Fruit fly (Drosophila melanogaster) whole organism, prepupa: ENCODE results near the gene Eig71Ek.

Experiments
- Blimp-1 ChIP-seq: fragments of 200-800 bp; sonication (Bioruptor generic); optimal IDR thresholded peaks from 3 replicates; lab custom pipeline; 2017; ENCODE audit warnings: missing biosample characterization, missing genetic modification characterization, mild to moderate bottlenecking, moderate library complexity, missing genetic modification reagents
- CG10669 ChIP-seq: fragments of 200-800 bp; sonication (Bioruptor generic); optimal IDR thresholded peaks from 3 replicates; lab custom pipeline; 2018; ENCODE audit warnings: missing biosample characterization, mild to moderate bottlenecking, missing genetic modification characterization, moderate library complexity
- CG11762 ChIP-seq: fragments of 200-800 bp; sonication (Bioruptor generic); optimal IDR thresholded peaks from 3 replicates; lab custom pipeline; 2016; ENCODE audit warnings: missing biosample characterization, missing genetic modification characterization; ENCODE audit not compliant: insufficient read depth
- CG15336 ChIP-seq: fragments of 200-800 bp; sonication (Bioruptor generic); IDR thresholded peaks from 2 replicates; pipeline ENCODE4 v1.3.6; 2022; ENCODE audit warnings: missing biosample characterization, missing genetic modification characterization
- CG16779 ChIP-seq: fragments of 200-800 bp; sonication (Bioruptor generic); optimal IDR thresholded peaks from 3 replicates; lab custom pipeline; 2017; ENCODE audit warnings: missing biosample characterization, mild to moderate bottlenecking, missing genetic modification characterization
- CG3032 ChIP-seq: fragments of 200-800 bp; optimal IDR thresholded peaks from 2 replicates; lab custom pipeline; 2019; ENCODE audit warnings: missing biosample characterization, mild to moderate bottlenecking, missing genetic modification characterization, moderate library complexity
- CG31627 ChIP-seq: fragments of 200-800 bp; sonication (Bioruptor generic); optimal IDR thresholded peaks from 3 replicates; lab custom pipeline; 2016; ENCODE audit warnings: missing biosample characterization, missing genetic modification characterization
- CG34406 ChIP-seq: fragments of 200-800 bp; sonication (Bioruptor generic); optimal IDR thresholded peaks from 3 replicates; lab custom pipeline; 2016; ENCODE audit warnings: missing biosample characterization, missing genetic modification characterization
- CG3919 ChIP-seq: fragments of 200-800 bp; sonication (Bioruptor generic); optimal IDR thresholded peaks from 3 replicates; lab custom pipeline; 2016; ENCODE audit warnings: missing biosample characterization, missing genetic modification characterization
- CG4318 ChIP-seq: fragments of 200-800 bp; sonication (Bioruptor generic); optimal IDR thresholded peaks from 3 replicates; lab custom pipeline; 2017; ENCODE audit warnings: missing biosample characterization, mild to moderate bottlenecking, missing genetic modification characterization
- CG6276 ChIP-seq: fragments of 200-800 bp; sonication (Bioruptor generic); optimal IDR thresholded peaks from 2 replicates; lab custom pipeline; 2017; ENCODE audit warnings: missing biosample characterization, mild to moderate bottlenecking, missing genetic modification characterization
- CG6792 ChIP-seq: fragments of 200-800 bp; sonication (Bioruptor generic); optimal IDR thresholded peaks from 3 replicates; lab custom pipeline; 2016; ENCODE audit warnings: missing biosample characterization, missing genetic modification characterization
- CG6854 ChIP-seq: fragments of 200-800 bp; sonication (Bioruptor generic); optimal IDR thresholded peaks from 2 replicates; lab custom pipeline; 2017; ENCODE audit warnings: missing biosample characterization, mild to moderate bottlenecking, missing genetic modification characterization
- CG7368 ChIP-seq: fragments of 200-800 bp; sonication (Bioruptor generic); optimal IDR thresholded peaks from 3 replicates; lab custom pipeline; 2016; ENCODE audit warnings: missing biosample characterization, missing genetic modification characterization
- CG8119 ChIP-seq: fragments of 200-800 bp; sonication (Bioruptor generic); IDR thresholded peaks from 3 replicates; pipeline ENCODE4 v1.3.6; 2022; ENCODE audit warnings: missing biosample characterization, missing genetic modification characterization
- CG8319 ChIP-seq: fragments of 200-800 bp; sonication (Bioruptor generic); optimal IDR thresholded peaks from 3 replicates; lab custom pipeline; 2016; ENCODE audit warnings: missing biosample characterization, missing genetic modification characterization
- CG8632 ChIP-seq: fragments of 200-800 bp; sonication (Bioruptor generic); optimal IDR thresholded peaks from 3 replicates; lab custom pipeline; 2016; ENCODE audit warnings: missing biosample characterization, missing genetic modification characterization
- CG9139 ChIP-seq: fragments of 200-800 bp; sonication (Bioruptor generic); optimal IDR thresholded peaks from 3 replicates; lab custom pipeline; 2017; ENCODE audit warnings: missing biosample characterization, mild to moderate bottlenecking, missing genetic modification characterization
- Eip75B ChIP-seq: fragments of 200-800 bp; sonication (Bioruptor generic); optimal IDR thresholded peaks from 3 replicates; lab custom pipeline; 2016; ENCODE audit warnings: missing biosample characterization, missing genetic modification characterization
- Eip78C ChIP-seq: fragments of 200-800 bp; sonication (Bioruptor generic); peaks from one replicate; lab custom pipeline; 2016; ENCODE audit warnings: missing biosample characterization, missing genetic modification characterization
- Eip93F ChIP-seq: fragments of 200-800 bp; sonication (Bioruptor generic); optimal IDR thresholded peaks from 2 replicates; lab custom pipeline; 2016; ENCODE audit warnings: missing biosample characterization, mild to moderate bottlenecking, missing genetic modification characterization
- Ets21C ChIP-seq: fragments of 200-800 bp; sonication (Bioruptor generic); optimal IDR thresholded peaks from 3 replicates; lab custom pipeline; 2016; ENCODE audit warnings: missing biosample characterization, missing genetic modification characterization
- Gug ChIP-seq: fragments of 200-800 bp; sonication (Bioruptor generic); IDR thresholded peaks from 2 replicates; pipeline ENCODE4 v1.3.6; 2022; ENCODE audit warnings: missing biosample characterization, missing genetic modification characterization
- Hr38 ChIP-seq: sonication (Bioruptor generic); optimal IDR thresholded peaks from 2 replicates; lab custom pipeline; 2016; ENCODE audit warnings: missing biosample characterization, missing genetic modification characterization
- Hr4 ChIP-seq: fragments of 200-800 bp; sonication (Bioruptor generic); optimal IDR thresholded peaks from 3 replicates; lab custom pipeline; 2016; ENCODE audit warnings: missing biosample characterization, missing genetic modification characterization
- Lpt ChIP-seq: fragments of 200-800 bp; sonication (Bioruptor generic); optimal IDR thresholded peaks from 3 replicates; lab custom pipeline; 2016; ENCODE audit warnings: missing biosample characterization, missing genetic modification characterization
- Sox102F ChIP-seq: fragments of 200-800 bp; sonication (Bioruptor generic); optimal IDR thresholded peaks from 2 replicates; lab custom pipeline; 2016; ENCODE audit warnings: missing biosample characterization, mild to moderate bottlenecking, missing genetic modification characterization
- Sox14 ChIP-seq: fragments of 200-800 bp; sonication (Bioruptor generic); optimal IDR thresholded peaks from 3 replicates; lab custom pipeline; 2016; ENCODE audit warnings: missing biosample characterization, missing genetic modification characterization
- Sox15 ChIP-seq: fragments of 200-800 bp; sonication (Bioruptor generic); optimal IDR thresholded peaks from 3 replicates; lab custom pipeline; 2016; ENCODE audit warnings: missing biosample characterization, missing genetic modification characterization
- achi ChIP-seq: fragments of 200-800 bp; sonication (Bioruptor generic); optimal IDR thresholded peaks from 3 replicates; lab custom pipeline; 2016; ENCODE audit warnings: missing biosample characterization, missing genetic modification characterization
- dac ChIP-seq: fragments of 200-800 bp; sonication (Bioruptor generic); optimal IDR thresholded peaks from 2 replicates; lab custom pipeline; 2017; ENCODE audit warnings: missing biosample characterization, mild to moderate bottlenecking, missing genetic modification characterization
- eg ChIP-seq: fragments of 200-800 bp; sonication (Bioruptor generic); IDR thresholded peaks from 3 replicates; pipeline ENCODE4 v1.3.6; 2022; ENCODE audit warnings: missing biosample characterization, missing genetic modification characterization
- esn ChIP-seq: fragments of 200-800 bp; sonication (Bioruptor generic); optimal IDR thresholded peaks from 2 replicates; lab custom pipeline; 2016; ENCODE audit warnings: missing biosample characterization, mild to moderate bottlenecking, missing genetic modification characterization, moderate library complexity
- fd59A ChIP-seq: fragments of 200-800 bp; sonication (Bioruptor generic); optimal IDR thresholded peaks from 2 replicates; lab custom pipeline; 2017; ENCODE audit warnings: missing biosample characterization, mild to moderate bottlenecking, missing genetic modification characterization, missing genetic modification reagents
- fd85E ChIP-seq: fragments of 200-800 bp; sonication (Bioruptor generic); optimal IDR thresholded peaks from 3 replicates; lab custom pipeline; 2016; ENCODE audit warnings: missing biosample characterization, missing genetic modification characterization
- fkh ChIP-seq: fragments of 200-800 bp; sonication (Bioruptor generic); optimal IDR thresholded peaks from 3 replicates; lab custom pipeline; 2017; ENCODE audit warnings: missing biosample characterization, mild to moderate bottlenecking, missing genetic modification characterization, moderate library complexity
- salr ChIP-seq, 2 experiments: fragments of 200-800 bp; sonication (Bioruptor generic); optimal IDR thresholded peaks; 3 replicates each; lab custom pipeline; 2016 to 2018; ENCODE audit warnings: missing biosample characterization in 2 of 2, missing genetic modification characterization in 2 of 2, mild to moderate bottlenecking in 1 of 2
- ss ChIP-seq, 2 experiments: fragments of 200-800 bp; sonication (Bioruptor generic); optimal IDR thresholded peaks; 2 replicates in 1 of 2; 3 replicates in 1 of 2; lab custom pipeline; 2017 to 2018; ENCODE audit warnings: mild to moderate bottlenecking in 2 of 2, missing biosample characterization in 2 of 2, missing genetic modification characterization in 2 of 2, moderate library complexity in 1 of 2
- svp ChIP-seq: fragments of 200-800 bp; sonication (Bioruptor generic); peaks from one replicate; lab custom pipeline; 2016; ENCODE audit warnings: missing biosample characterization, missing genetic modification characterization
- vri ChIP-seq: fragments of 200-800 bp; sonication (Bioruptor generic); optimal IDR thresholded peaks from 3 replicates; lab custom pipeline; 2016; ENCODE audit warnings: missing biosample characterization, mild to moderate bottlenecking, missing genetic modification characterization

Gene Eig71Ek

dm6 chr3L:15660915-15661314, at the start of gene Eig71Ek, which contains the start of gene Eig71Ej:
Gene Eig71Ek (plus strand): TSS chr3L:15661248.
Gene Eig71Ej (minus strand): TSS chr3L:15661015.
- no peak for TF ChIP-seq Lpt (GFP tag; lab: Kevin White, UChicago)
- no peak for TF ChIP-seq Sox14 (GFP tag; lab: Kevin White, UChicago)
- TF ChIP-seq CG8119 (GFP tag; lab: Robert Waterston, UW), result no peak
- TF ChIP-seq CG15336 (GFP tag; lab: Robert Waterston, UW), result no peak
- TF ChIP-seq CG3919 (GFP tag; lab: Kevin White, UChicago), result no peak
- TF ChIP-seq Gug (GFP tag; lab: Robert Waterston, UW), result no peak
- TF ChIP-seq CG10669, result no peak
- TF ChIP-seq esn (GFP tag; lab: Kevin White, UChicago), result no peak
- no peak for TF ChIP-seq vri
- no peak for TF ChIP-seq Hr38 (GFP tag; lab: Kevin White, UChicago)
- TF ChIP-seq fd59A (GFP tag; lab: Kevin White, UChicago), result no peak
- TF ChIP-seq CG8632 (GFP tag; lab: Kevin White, UChicago), result no peak
- TF ChIP-seq CG4318 (GFP tag; lab: Kevin White, UChicago), result no peak
- no peak for TF ChIP-seq dac
- no peak for TF ChIP-seq CG6276 (GFP tag; lab: Kevin White, UChicago)
- no peak for TF ChIP-seq Eip78C (GFP tag; lab: Kevin White, UChicago)
- TF ChIP-seq Hr4 (GFP tag; lab: Kevin White, UChicago), result no peak

DNA sequence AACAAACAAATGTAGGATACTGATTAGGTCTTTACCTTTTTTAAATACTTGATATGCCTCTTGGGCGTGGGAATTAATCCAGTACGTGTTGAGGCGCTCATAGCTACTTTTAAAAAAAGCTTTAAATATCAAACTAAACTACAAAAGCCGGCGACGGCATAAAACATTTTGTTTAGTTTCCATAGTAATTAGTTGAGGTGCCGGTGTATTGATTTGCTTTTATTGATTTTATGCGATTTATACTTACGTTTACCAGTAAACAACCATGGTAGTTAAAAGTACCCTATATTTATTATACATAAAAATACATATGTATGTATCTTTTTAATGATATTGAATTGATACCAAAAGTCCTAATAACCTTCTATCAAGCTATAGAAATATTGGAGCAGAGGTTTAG, 48.3 kb upstream of the Eig71Ek start, which contains the start of gene CG13449:
Gene CG13449 (minus strand): TSS at position 101 of the 400 bp plus-strand sequence.
- TF ChIP-seq salr (GFP tag; optimal IDR thresholded peaks at IDR 0.05; lab: Kevin White, UChicago) (no peak), CG31627 (GFP tag; lab: Kevin White, UChicago) (no peak), CG34406 (GFP tag; lab: Kevin White, UChicago) (no peak), CG16779 (no peak), Sox102F (GFP tag; lab: Kevin White, UChicago) (no peak), ss (GFP tag; optimal IDR thresholded peaks at IDR 0.05; lab: Kevin White, UChicago) (no peak), Gug (GFP tag; lab: Robert Waterston, UW) (no peak), svp (no peak)

dm6 chr3L:15616490-15616889, 44.6 kb upstream of the Eig71Ek start:
- TF ChIP-seq CG3919 (GFP tag; lab: Kevin White, UChicago), result no peak
- no peak for TF ChIP-seq fkh (GFP tag; lab: Kevin White, UChicago)
- no peak for TF ChIP-seq CG15336 (GFP tag; lab: Robert Waterston, UW)
- no peak for TF ChIP-seq salr (GFP tag; optimal IDR thresholded peaks at IDR 0.05; lab: Kevin White, UChicago)
- TF ChIP-seq fd59A (GFP tag; lab: Kevin White, UChicago), result no peak
- no peak for TF ChIP-seq Ets21C
- TF ChIP-seq CG10669, result no peak
- TF ChIP-seq eg (GFP tag; lab: Robert Waterston, UW), result no peak
- TF ChIP-seq Lpt (GFP tag; lab: Kevin White, UChicago), result no peak
- no peak for TF ChIP-seq CG7368 (GFP tag; lab: Kevin White, UChicago)
- TF ChIP-seq CG6854 (GFP tag; lab: Kevin White, UChicago), result no peak

- TF ChIP-seq Eip75B (no peak), Sox15 (no peak), Eip93F (no peak), CG10669 (no peak), CG15336 (GFP tag; lab: Robert Waterston, UW) (no peak), CG3032 (tag; lab: Kevin White, UChicago) (no peak), achi (no peak), CG6276 (GFP tag; lab: Kevin White, UChicago) (no peak), CG8319 (no peak), CG3919 (GFP tag; lab: Kevin White, UChicago) (no peak), Blimp-1 (GFP tag; lab: Kevin White, UChicago) (no peak), fd59A (GFP tag; lab: Kevin White, UChicago) (no peak), CG31627 (GFP tag; lab: Kevin White, UChicago) (no peak), CG34406 (GFP tag; lab: Kevin White, UChicago) (no peak), CG9139 (GFP tag; lab: Kevin White, UChicago) (no peak), fd85E (GFP tag; lab: Kevin White, UChicago) (no peak), CG6792 (GFP tag; lab: Kevin White, UChicago) (no peak), CG11762 (GFP tag; lab: Kevin White, UChicago) (no peak)
Measured at dm6 chr3L:15616900-15617299, 44.1 kb upstream of the Eig71Ek start.
